Fruit fly (Drosophila melanogaster) whole organism, embryonic: ENCODE measurements around the gene AP-1mu.
A peak's percentile ranks its signal among the peaks of the same experiment; 100 is the strongest.

Experiments used
- Awh ChIP-seq: fragments of 200-800 bp; sonication (Bioruptor generic); IDR thresholded peaks from 2 replicates; pipeline ENCODE4, ENCODE4 v1.3.6; 2022; ENCODE audit warnings: missing biosample characterization, missing genetic modification characterization
- CG10267 ChIP-seq: fragments of 200-800 bp; sonication (Bioruptor generic); optimal IDR thresholded peaks from 2 replicates; lab custom pipeline; 2018; ENCODE audit warnings: missing biosample characterization, mild to moderate bottlenecking, missing genetic modification characterization, moderate library complexity
- CG12391 ChIP-seq: fragments of 200-800 bp; sonication (Bioruptor generic); optimal IDR thresholded peaks from 3 replicates; lab custom pipeline; 2018; ENCODE audit warnings: missing biosample characterization, mild to moderate bottlenecking, missing genetic modification characterization, moderate library complexity
- CG13624 ChIP-seq: fragments of 200-800 bp; sonication (Bioruptor generic); optimal IDR thresholded peaks from 2 replicates; lab custom pipeline; 2016; ENCODE audit warnings: missing biosample characterization, missing genetic modification characterization
- CG15479 ChIP-seq: fragments of 200-800 bp; sonication (Bioruptor generic); optimal IDR thresholded peaks from 3 replicates; lab custom pipeline; 2019; ENCODE audit warnings: missing biosample characterization, mild to moderate bottlenecking, missing genetic modification characterization, moderate library complexity
- CG15601 ChIP-seq: fragments of 200-800 bp; sonication (Bioruptor generic); optimal IDR thresholded peaks from 3 replicates; lab custom pipeline; 2019; ENCODE audit warnings: missing biosample characterization, mild to moderate bottlenecking, missing genetic modification characterization, moderate library complexity
- CG1647 ChIP-seq: fragments of 200-800 bp; sonication (Bioruptor generic); optimal IDR thresholded peaks from 3 replicates; lab custom pipeline; 2016; ENCODE audit warnings: missing biosample characterization, missing genetic modification characterization
- CG16813 ChIP-seq: fragments of 200-800 bp; sonication (Bioruptor generic); IDR thresholded peaks from 3 replicates; pipeline ENCODE4 v1.3.6; 2022; ENCODE audit warnings: missing biosample characterization, missing genetic modification characterization; ENCODE audit not compliant: partially characterized antibody
- CG16863 ChIP-seq: fragments of 200-800 bp; sonication (Bioruptor generic); optimal IDR thresholded peaks from 3 replicates; lab custom pipeline; 2016; ENCODE audit warnings: missing biosample characterization, missing genetic modification characterization
- CG17829 ChIP-seq: fragments of 200-800 bp; optimal IDR thresholded peaks from 2 replicates; lab custom pipeline; 2019; ENCODE audit warnings: missing biosample characterization, mild to moderate bottlenecking, missing genetic modification characterization, moderate library complexity
- CG18476 ChIP-seq: fragments of 200-800 bp; sonication (Bioruptor generic); optimal IDR thresholded peaks from 2 replicates; lab custom pipeline; 2016; ENCODE audit warnings: missing biosample characterization, mild to moderate bottlenecking, missing genetic modification characterization
- CG2889 ChIP-seq: fragments of 200-800 bp; sonication (Bioruptor generic); IDR thresholded peaks from 3 replicates; pipeline ENCODE4 v1.3.6; 2022; ENCODE audit warnings: missing biosample characterization, missing genetic modification characterization
- CG32767 ChIP-seq: fragments of 200-800 bp; sonication (Bioruptor generic); IDR thresholded peaks from 2 replicates; pipeline ENCODE4 v1.3.6; 2022; ENCODE audit warnings: missing biosample characterization, missing genetic modification characterization
- CG33557 ChIP-seq: fragments of 200-800 bp; sonication (Bioruptor generic); optimal IDR thresholded peaks from 2 replicates; lab custom pipeline; 2019; ENCODE audit warnings: missing biosample characterization, mild to moderate bottlenecking, missing genetic modification characterization, moderate library complexity
- CG34224 ChIP-seq: fragments of 200-800 bp; sonication (Bioruptor generic); IDR thresholded peaks from 3 replicates; pipeline ENCODE4 v1.3.6; 2022; ENCODE audit warnings: missing biosample characterization, missing genetic modification characterization; ENCODE audit not compliant: partially characterized antibody
- CG34376 ChIP-seq: fragments of 200-800 bp; sonication (Bioruptor generic); optimal IDR thresholded peaks from 2 replicates; lab custom pipeline; 2018; ENCODE audit warnings: missing biosample characterization, mild to moderate bottlenecking, missing genetic modification characterization
- CG43689 ChIP-seq: fragments of 200-800 bp; sonication (Bioruptor generic); IDR thresholded peaks from 2 replicates; pipeline ENCODE4 v1.3.6; 2022; ENCODE audit warnings: missing biosample characterization, missing genetic modification characterization
- CG4424 ChIP-seq: fragments of 200-800 bp; sonication (Bioruptor generic); optimal IDR thresholded peaks from 3 replicates; lab custom pipeline; 2016; ENCODE audit warnings: missing biosample characterization, missing genetic modification characterization
- CG4617 ChIP-seq: fragments of 200-800 bp; sonication (Bioruptor generic); optimal IDR thresholded peaks from 3 replicates; lab custom pipeline; 2016; ENCODE audit warnings: missing biosample characterization, missing genetic modification characterization, borderline replicate concordance
- CG6254 ChIP-seq: fragments of 200-800 bp; sonication (Bioruptor generic); optimal IDR thresholded peaks from 3 replicates; lab custom pipeline; 2017; ENCODE audit warnings: mild to moderate bottlenecking, missing biosample characterization, missing genetic modification reagents, missing genetic modification characterization
- CG7987 ChIP-seq: fragments of 200-800 bp; sonication (Bioruptor generic); optimal IDR thresholded peaks from 2 replicates; lab custom pipeline; 2018; ENCODE audit warnings: missing biosample characterization, mild to moderate bottlenecking, missing genetic modification characterization, moderate library complexity
- CG9437 ChIP-seq: fragments of 200-800 bp; sonication (Bioruptor generic); optimal IDR thresholded peaks from 2 replicates; lab custom pipeline; 2018; ENCODE audit warnings: missing biosample characterization, mild to moderate bottlenecking, missing genetic modification characterization
- Chrac-16 ChIP-seq: fragments of 200-800 bp; sonication (Bioruptor generic); optimal IDR thresholded peaks from 3 replicates; lab custom pipeline; 2016; ENCODE audit warnings: missing biosample characterization, missing genetic modification characterization
- Deaf1 ChIP-seq: fragments of 200-800 bp; optimal IDR thresholded peaks from 3 replicates; lab custom pipeline; 2019; ENCODE audit warnings: missing biosample characterization, mild to moderate bottlenecking, missing genetic modification characterization, moderate library complexity
- Dip2 ChIP-seq: fragments of 200-800 bp; sonication (Bioruptor generic); IDR thresholded peaks from 2 replicates; pipeline ENCODE4 v1.3.6; 2022; ENCODE audit warnings: missing biosample characterization, missing genetic modification characterization
- ERR ChIP-seq: fragments of 200-800 bp; sonication (Bioruptor generic); optimal IDR thresholded peaks from 2 replicates; lab custom pipeline; 2016; ENCODE audit warnings: missing biosample characterization, missing genetic modification characterization
- Gsc ChIP-seq: fragments of 200-800 bp; sonication (Bioruptor generic); IDR thresholded peaks from 2 replicates; pipeline ENCODE4 v1.3.6; 2022; ENCODE audit warnings: missing biosample characterization, missing genetic modification characterization
- Rx ChIP-seq: fragments of 200-800 bp; sonication (Bioruptor generic); IDR thresholded peaks from 2 replicates; pipeline ENCODE4 v1.3.6; 2022; ENCODE audit warnings: missing biosample characterization, missing genetic modification characterization
- Taf1 ChIP-seq: fragments of 200-800 bp; sonication (Bioruptor generic); IDR thresholded peaks from 2 replicates; pipeline ENCODE4 v1.3.6; 2022; ENCODE audit warnings: missing biosample characterization, missing genetic modification characterization
- corto ChIP-seq: fragments of 200-800 bp; sonication (Bioruptor generic); optimal IDR thresholded peaks from 2 replicates; lab custom pipeline; 2016; ENCODE audit warnings: missing biosample characterization, mild to moderate bottlenecking, missing genetic modification characterization, moderate library complexity
- eve ChIP-seq, 2 experiments: fragments of >200 bp; optimal IDR thresholded peaks; 2 replicates each; lab custom pipeline; 2017; ENCODE audit warnings: missing biosample characterization in 2 of 2, missing genetic modification characterization in 2 of 2
- grn ChIP-seq: fragments of 200-800 bp; sonication (Bioruptor generic); optimal IDR thresholded peaks from 3 replicates; lab custom pipeline; 2017; ENCODE audit warnings: missing biosample characterization, missing genetic modification characterization
- kah ChIP-seq: fragments of 200-800 bp; sonication (Bioruptor generic); optimal IDR thresholded peaks from 2 replicates; lab custom pipeline; 2018; ENCODE audit warnings: missing biosample characterization, mild to moderate bottlenecking, missing genetic modification characterization
- nerfin-1 ChIP-seq: fragments of 200-800 bp; sonication (Bioruptor generic); optimal IDR thresholded peaks from 3 replicates; lab custom pipeline; 2019; ENCODE audit warnings: missing biosample characterization, mild to moderate bottlenecking, missing genetic modification characterization, moderate library complexity
- nmo ChIP-seq: fragments of 200-800 bp; sonication (Bioruptor generic); optimal IDR thresholded peaks from 2 replicates; lab custom pipeline; 2018; ENCODE audit warnings: missing biosample characterization, mild to moderate bottlenecking, missing genetic modification characterization, moderate library complexity
- nom ChIP-seq: fragments of 200-800 bp; sonication (Bioruptor generic); optimal IDR thresholded peaks from 2 replicates; lab custom pipeline; 2017; ENCODE audit warnings: missing biosample characterization, missing genetic modification characterization, mild to moderate bottlenecking, moderate library complexity, missing genetic modification reagents
- odd ChIP-seq: fragments of 200-800 bp; sonication (Bioruptor generic); optimal IDR thresholded peaks from 2 replicates; lab custom pipeline; 2017; ENCODE audit warnings: missing biosample characterization, mild to moderate bottlenecking, missing genetic modification characterization
- onecut ChIP-seq: fragments of 200-800 bp; sonication (Bioruptor generic); IDR thresholded peaks from 2 replicates; pipeline ENCODE4 v1.3.6; 2022; ENCODE audit warnings: missing biosample characterization, missing genetic modification characterization
- org-1 ChIP-seq: fragments of 200-800 bp; sonication (Bioruptor generic); optimal IDR thresholded peaks from 2 replicates; lab custom pipeline; 2017; ENCODE audit warnings: missing biosample characterization, missing genetic modification characterization
- psq ChIP-seq: fragments of 200-800 bp; sonication (Bioruptor generic); optimal IDR thresholded peaks from 2 replicates; lab custom pipeline; 2017; ENCODE audit warnings: missing biosample characterization, missing genetic modification characterization
- repo ChIP-seq: fragments of 200-800 bp; sonication (Bioruptor generic); optimal IDR thresholded peaks from 2 replicates; lab custom pipeline; 2016; ENCODE audit warnings: missing biosample characterization, missing genetic modification characterization
- sc ChIP-seq, 3 experiments: fragments of >200 bp in 2 of 3; fragments of 200-800 bp in 1 of 3; sonication (Bioruptor generic) in 1 of 3; optimal IDR thresholded peaks; 2 replicates in 2 of 3; 3 replicates in 1 of 3; lab custom pipeline; 2017; ENCODE audit warnings: mild to moderate bottlenecking in 1 of 3, missing biosample characterization in 1 of 3, missing genetic modification characterization in 1 of 3, missing genetic modification reagents in 1 of 3
- sens-2 ChIP-seq: fragments of 200-800 bp; sonication (Bioruptor generic); IDR thresholded peaks from 2 replicates; pipeline ENCODE4 v1.3.6; 2022; ENCODE audit warnings: missing biosample characterization, missing genetic modification characterization
- sima ChIP-seq: fragments of 200-800 bp; sonication (Bioruptor generic); optimal IDR thresholded peaks from 2 replicates; lab custom pipeline; 2016; ENCODE audit warnings: missing biosample characterization, missing genetic modification characterization
- slp2 ChIP-seq: fragments of 200-800 bp; sonication (Bioruptor generic); optimal IDR thresholded peaks from 2 replicates; lab custom pipeline; 2016; ENCODE audit warnings: missing biosample characterization, missing genetic modification characterization
- tgo ChIP-seq: fragments of 200-800 bp; sonication (Bioruptor generic); IDR thresholded peaks from 3 replicates; pipeline ENCODE4 v1.3.6; 2022; ENCODE audit warnings: missing biosample characterization, missing genetic modification characterization
- unpg ChIP-seq: fragments of 200-800 bp; sonication (Bioruptor generic); optimal IDR thresholded peaks from 3 replicates; lab custom pipeline; 2018; ENCODE audit warnings: missing biosample characterization, mild to moderate bottlenecking, missing genetic modification characterization, moderate library complexity
- vfl ChIP-seq: fragments of 200-800 bp; sonication (Bioruptor generic); optimal IDR thresholded peaks from 2 replicates; lab custom pipeline; 2016; ENCODE audit warnings: missing biosample characterization, missing genetic modification characterization
- zen2 ChIP-seq: fragments of 200-800 bp; sonication (Bioruptor generic); IDR thresholded peaks from 3 replicates; pipeline ENCODE4 v1.3.6; 2022; ENCODE audit warnings: missing biosample characterization, missing genetic modification characterization; ENCODE audit not compliant: partially characterized antibody

AP-1mu gene

dm6 chr3R:9550265-9551012 lies 8.9 kb downstream of the AP-1mu start (continued):
- TF ChIP-seq repo (GFP tag; lab: Kevin White, UChicago) (no peak), CG16813 (GFP tag; lab: Robert Waterston, UW) (no peak), CG15601 (tag; lab: Kevin White, UChicago) (peak; percentile 52), CG17829 (tag; lab: Kevin White, UChicago) (no peak), Gsc (no peak), CG6254 (peak; percentile 26), CG34376 (GFP tag; lab: Kevin White, UChicago) (no peak), org-1 (GFP tag; lab: Kevin White, UChicago) (no peak), ERR (GFP tag; lab: Kevin White, UChicago) (peak; percentile 29), CG1647 (no peak), CG13624 (GFP tag; lab: Kevin White, UChicago) (no peak), onecut (GFP tag; lab: Robert Waterston, UW) (peak; percentile 4), sc (optimal IDR thresholded peaks at IDR 0.05; lab: Kevin White, UChicago) (no peak), sc (GFP tag; optimal IDR thresholded peaks at IDR 0.05; lab: Kevin White, UChicago) (no peak), Rx (no peak), sens-2 (GFP tag; lab: Robert Waterston, UW) (no peak), CG4424 (GFP tag; lab: Kevin White, UChicago) (no peak), sima (GFP tag; lab: Kevin White, UChicago) (no peak), Chrac-16 (GFP tag; lab: Kevin White, UChicago) (no peak), CG43689 (GFP tag; lab: Robert Waterston, UW) (no peak), CG34224 (GFP tag; lab: Robert Waterston, UW) (no peak), tgo (GFP tag; lab: Robert Waterston, UW) (no peak), Dip2 (GFP tag; lab: Robert Waterston, UW) (no peak), nmo (GFP tag; lab: Kevin White, UChicago) (no peak), kah (GFP tag; lab: Kevin White, UChicago) (peak; percentile 1), slp2 (no peak), nerfin-1 (peak; percentile 25), grn (GFP tag; lab: Kevin White, UChicago) (peak; percentile 50), nom (GFP tag; lab: Kevin White, UChicago) (peak; percentile 62), Deaf1 (no peak), zen2 (GFP tag; lab: Robert Waterston, UW) (no peak), eve (GFP tag; optimal IDR thresholded peaks at IDR 0.05; lab: Kevin White, UChicago) (no peak), Taf1 (GFP tag; lab: Robert Waterston, UW) (no peak), CG7987 (GFP tag; lab: Kevin White, UChicago) (peak; percentile 21), CG15479 (GFP tag; lab: Kevin White, UChicago) (peak; percentile 41), CG33557 (no peak), CG12391 (tag; lab: Kevin White, UChicago) (peak; percentile 8), vfl (GFP tag; lab: Kevin White, UChicago) (no peak), Awh (GFP tag; lab: Robert Waterston, UW) (no peak), CG9437 (GFP tag; lab: Kevin White, UChicago) (peak; percentile 12), psq (GFP tag; lab: Kevin White, UChicago) (no peak), CG16863 (GFP tag; lab: Kevin White, UChicago) (no peak), CG32767 (GFP tag; lab: Robert Waterston, UW) (no peak), CG4617 (GFP tag; lab: Kevin White, UChicago) (no peak), corto (peak; percentile 42), unpg (GFP tag; lab: Kevin White, UChicago) (no peak), CG2889 (GFP tag; lab: Robert Waterston, UW) (no peak), odd (GFP tag; lab: Kevin White, UChicago) (peak; percentile 6), CG10267 (tag; lab: Kevin White, UChicago) (no peak), CG18476 (GFP tag; lab: Kevin White, UChicago) (no peak)
